Fruit fly (Drosophila melanogaster) whole organism, adult: ENCODE results near the gene Elp1.

Experiments used
- CG11617 ChIP-seq: fragments of 200-800 bp; sonication (Bioruptor generic); optimal IDR thresholded peaks from 2 replicates; lab custom pipeline; 2017; ENCODE audit warnings: mild to moderate bottlenecking, missing biosample characterization, missing genetic modification reagents, missing genetic modification characterization
- CG12768 ChIP-seq: fragments of 200-800 bp; sonication (Bioruptor generic); optimal IDR thresholded peaks from 2 replicates; lab custom pipeline; 2017; ENCODE audit warnings: missing biosample characterization, missing genetic modification characterization, mild to moderate bottlenecking, moderate library complexity, missing genetic modification reagents
- CG14711 ChIP-seq: fragments of 200-800 bp; sonication (Bioruptor generic); optimal IDR thresholded peaks from 2 replicates; lab custom pipeline; 2018; ENCODE audit warnings: missing biosample characterization, mild to moderate bottlenecking, missing genetic modification characterization, moderate library complexity
- CG1620 ChIP-seq: fragments of 200-800 bp; sonication (Bioruptor generic); optimal IDR thresholded peaks from 2 replicates; lab custom pipeline; 2016; ENCODE audit warnings: missing biosample characterization, missing genetic modification characterization
- CG33017 ChIP-seq: fragments of 200-800 bp; sonication (Bioruptor generic); optimal IDR thresholded peaks from 2 replicates; lab custom pipeline; 2018; ENCODE audit warnings: missing biosample characterization, mild to moderate bottlenecking, missing genetic modification characterization, moderate library complexity
- CG5204 ChIP-seq: fragments of 200-800 bp; sonication (Bioruptor generic); optimal IDR thresholded peaks from 2 replicates; lab custom pipeline; 2016; ENCODE audit warnings: missing biosample characterization, missing genetic modification characterization
- CG7045 ChIP-seq: fragments of 200-800 bp; sonication (Bioruptor generic); optimal IDR thresholded peaks from 2 replicates; lab custom pipeline; 2017; ENCODE audit warnings: missing biosample characterization, mild to moderate bottlenecking, missing genetic modification characterization
- CG7101 ChIP-seq: fragments of 200-800 bp; sonication (Bioruptor generic); optimal IDR thresholded peaks from 2 replicates; lab custom pipeline; 2018; ENCODE audit warnings: missing biosample characterization, mild to moderate bottlenecking, missing genetic modification characterization, moderate library complexity
- Clk ChIP-seq: fragments of 200-800 bp; sonication (Bioruptor generic); optimal IDR thresholded peaks from 2 replicates; lab custom pipeline; 2017; ENCODE audit warnings: missing biosample characterization, missing genetic modification characterization
- Crg-1 ChIP-seq: fragments of 200-800 bp; sonication (Bioruptor generic); optimal IDR thresholded peaks from 2 replicates; lab custom pipeline; 2016; ENCODE audit warnings: missing biosample characterization, missing genetic modification characterization
- Hr96 ChIP-seq: fragments of 200-800 bp; sonication (Bioruptor generic); optimal IDR thresholded peaks from 2 replicates; lab custom pipeline; 2016; ENCODE audit warnings: missing biosample characterization, missing genetic modification characterization
- Mnt ChIP-seq: fragments of 200-800 bp; sonication (Bioruptor generic); optimal IDR thresholded peaks from 2 replicates; lab custom pipeline; 2016; ENCODE audit warnings: missing biosample characterization, mild to moderate bottlenecking, missing genetic modification characterization
- bab1 ChIP-seq: fragments of 200-800 bp; sonication (Bioruptor generic); optimal IDR thresholded peaks from 3 replicates; lab custom pipeline; 2019; ENCODE audit warnings: missing biosample characterization, mild to moderate bottlenecking, missing genetic modification characterization, moderate library complexity
- cic ChIP-seq: fragments of 200-800 bp; sonication (Bioruptor generic); optimal IDR thresholded peaks from 2 replicates; lab custom pipeline; 2017; ENCODE audit warnings: missing biosample characterization, mild to moderate bottlenecking, missing genetic modification characterization, moderate library complexity
- cnc ChIP-seq, 2 experiments: fragments of >200 bp; optimal IDR thresholded peaks; 2 replicates each; lab custom pipeline; 2017
- kay ChIP-seq: fragments of 200-800 bp; sonication (Bioruptor generic); peaks from one replicate; lab custom pipeline; 2016; ENCODE audit warnings: missing biosample characterization, missing genetic modification characterization, borderline replicate concordance
- ovo ChIP-seq: fragments of 200-800 bp; sonication (Bioruptor generic); optimal IDR thresholded peaks from 2 replicates; lab custom pipeline; 2016; ENCODE audit warnings: missing biosample characterization, missing genetic modification characterization
- pad ChIP-seq: fragments of 200-800 bp; sonication (Bioruptor generic); optimal IDR thresholded peaks from 3 replicates; lab custom pipeline; 2017; ENCODE audit warnings: missing biosample characterization, missing genetic modification characterization, mild to moderate bottlenecking, moderate library complexity, missing genetic modification reagents
- tj ChIP-seq: fragments of 200-800 bp; sonication (Bioruptor generic); optimal IDR thresholded peaks from 3 replicates; lab custom pipeline; 2017; ENCODE audit warnings: missing biosample characterization, mild to moderate bottlenecking, missing genetic modification characterization, moderate library complexity
- toe ChIP-seq: fragments of 200-800 bp; sonication (Bioruptor generic); optimal IDR thresholded peaks from 2 replicates; lab custom pipeline; 2016; ENCODE audit warnings: missing biosample characterization, missing genetic modification characterization

Gene Elp1

dm6 chr3R:11649449-11649848 lies 1.3 kb upstream of the Elp1 start:
- TF ChIP-seq bab1 (GFP tag; lab: Kevin White, UChicago) = peak; percentile 82
- peak; percentile 33 for TF ChIP-seq Crg-1 (GFP tag; lab: Kevin White, UChicago)
- peak; percentile 45 for TF ChIP-seq toe (GFP tag; lab: Kevin White, UChicago)
- TF ChIP-seq tj = no peak
- TF ChIP-seq CG11617 = peak; percentile 48
- TF ChIP-seq Clk (GFP tag; lab: Kevin White, UChicago) = peak; percentile 68
- peak; percentile 82 for TF ChIP-seq CG7101 (tag; lab: Kevin White, UChicago)
- peak; percentile 84 for TF ChIP-seq CG33017 (tag; lab: Kevin White, UChicago)
- peak; percentile 48 for TF ChIP-seq Hr96 (GFP tag; lab: Kevin White, UChicago)
- TF ChIP-seq cic (GFP tag; lab: Kevin White, UChicago) = no peak
- TF ChIP-seq CG12768 (GFP tag; lab: Kevin White, UChicago) = peak; percentile 80
- no peak for TF ChIP-seq cnc (optimal IDR thresholded peaks at IDR 0.05; lab: Kevin White, UChicago)
- peak; percentile 70 for TF ChIP-seq CG14711
- peak; percentile 36 for TF ChIP-seq pad (GFP tag; lab: Kevin White, UChicago)
- TF ChIP-seq CG1620 (GFP tag; lab: Kevin White, UChicago) = peak; percentile 50
- no peak for TF ChIP-seq Mnt
- TF ChIP-seq kay (GFP tag; lab: Kevin White, UChicago) = no peak
- no peak for TF ChIP-seq ovo
- peak; percentile 84 for TF ChIP-seq CG7045 (GFP tag; lab: Kevin White, UChicago)
- peak; percentile 72 for TF ChIP-seq CG5204

- TF ChIP-seq kay (GFP tag; lab: Kevin White, UChicago) (no peak), Clk (GFP tag; lab: Kevin White, UChicago) (no peak), bab1 (GFP tag; lab: Kevin White, UChicago) (peak; percentile 87), CG5204 (no peak), cic (GFP tag; lab: Kevin White, UChicago) (peak; percentile 56), CG12768 (GFP tag; lab: Kevin White, UChicago) (peak; percentile 30), CG33017 (tag; lab: Kevin White, UChicago) (peak; percentile 71), pad (GFP tag; lab: Kevin White, UChicago) (peak; percentile 99), CG7101 (tag; lab: Kevin White, UChicago) (peak; percentile 83), CG11617 (peak; percentile 80), tj (no peak), CG1620 (GFP tag; lab: Kevin White, UChicago) (no peak), CG7045 (GFP tag; lab: Kevin White, UChicago) (peak; percentile 47), Crg-1 (GFP tag; lab: Kevin White, UChicago) (peak; percentile 25), CG14711 (peak; percentile 69), ovo (no peak), toe (GFP tag; lab: Kevin White, UChicago) (peak; percentile 25), Hr96 (GFP tag; lab: Kevin White, UChicago) (peak; percentile 31), Mnt (peak; percentile 64), cnc (optimal IDR thresholded peaks at IDR 0.05; lab: Kevin White, UChicago) (no peak)
These were observed 5.2 kb downstream of the Elp1 start, which contains the start of gene CG42327 for dm6 chr3R:11655873-11656374. Gene CG42327, plus strand, starts transcription at chr3R:11656149.

- TF ChIP-seq Mnt (peak; percentile 46), ovo (no peak), CG5204 (peak; percentile 68), Crg-1 (GFP tag; lab: Kevin White, UChicago) (peak; percentile 56), tj (peak; percentile 41), pad (GFP tag; lab: Kevin White, UChicago) (no peak), cic (GFP tag; lab: Kevin White, UChicago) (no peak), cnc (optimal IDR thresholded peaks at IDR 0.05; lab: Kevin White, UChicago) (no peak), CG7101 (tag; lab: Kevin White, UChicago) (peak; percentile 92), CG1620 (GFP tag; lab: Kevin White, UChicago) (peak; percentile 61), CG12768 (GFP tag; lab: Kevin White, UChicago) (peak; percentile 71), kay (GFP tag; lab: Kevin White, UChicago) (peak; percentile 79), Clk (GFP tag; lab: Kevin White, UChicago) (peak; percentile 48), CG7045 (GFP tag; lab: Kevin White, UChicago) (peak; percentile 71), CG11617 (peak; percentile 60), CG33017 (tag; lab: Kevin White, UChicago) (peak; percentile 91), bab1 (GFP tag; lab: Kevin White, UChicago) (peak; percentile 97), Hr96 (GFP tag; lab: Kevin White, UChicago) (peak; percentile 67), CG14711 (peak; percentile 88), toe (GFP tag; lab: Kevin White, UChicago) (peak; percentile 11)
These were observed 5.9 kb downstream of the Elp1 start for dm6 chr3R:11656614-11657216.

- TF ChIP-seq CG14711 = no peak
- no peak for TF ChIP-seq tj
- TF ChIP-seq CG7101 (tag; lab: Kevin White, UChicago) = no peak
- TF ChIP-seq Mnt = no peak
- TF ChIP-seq CG11617 = no peak
- no peak for TF ChIP-seq CG33017 (tag; lab: Kevin White, UChicago)
- TF ChIP-seq cnc (optimal IDR thresholded peaks at IDR 0.05; lab: Kevin White, UChicago) = no peak
- no peak for TF ChIP-seq cic (GFP tag; lab: Kevin White, UChicago)
- no peak for TF ChIP-seq kay (GFP tag; lab: Kevin White, UChicago)
- no peak for TF ChIP-seq bab1 (GFP tag; lab: Kevin White, UChicago)
- no peak for TF ChIP-seq CG7045 (GFP tag; lab: Kevin White, UChicago)
- TF ChIP-seq CG12768 (GFP tag; lab: Kevin White, UChicago) = no peak
- TF ChIP-seq toe (GFP tag; lab: Kevin White, UChicago) = no peak
These were observed 7.0 kb downstream of the Elp1 start for dm6 chr3R:11657786-11658193.

dm6 chr3R:11661187-11661586 lies 10.4 kb downstream of the Elp1 start:
- TF ChIP-seq CG7101 (tag; lab: Kevin White, UChicago) = no peak
- TF ChIP-seq toe (GFP tag; lab: Kevin White, UChicago) = no peak
- peak; percentile 28 for TF ChIP-seq tj
- no peak for TF ChIP-seq CG14711
